Fruit fly (Drosophila melanogaster): ENCODE results near the gene Cyp308a1.

DNA sequence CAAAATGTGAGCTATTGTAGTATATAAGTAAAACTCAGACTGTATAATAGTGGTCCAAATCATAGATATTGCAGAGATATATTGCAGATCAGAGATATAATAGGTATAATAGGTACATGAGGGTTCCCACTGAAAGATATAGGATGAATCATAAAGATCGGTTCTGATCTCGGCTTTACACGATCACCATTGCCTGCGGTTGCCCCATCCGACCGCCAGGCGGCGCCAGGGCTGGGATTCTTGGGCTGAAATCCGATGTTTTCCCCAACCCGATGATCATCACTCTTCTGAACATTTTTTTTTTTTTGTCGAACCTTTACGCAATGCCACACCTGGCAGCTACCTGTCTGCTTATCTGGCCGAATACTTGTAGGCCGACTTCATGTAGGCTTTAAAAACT lies 5.8 kb upstream of the Cyp308a1 start:
- TF ChIP-seq usp (GFP tag; optimal IDR thresholded peaks at IDR 0.05): no peak
- no peak for TF ChIP-seq pan (optimal IDR thresholded peaks at IDR 0.05)
- TF ChIP-seq CG8478 (optimal IDR thresholded peaks at IDR 0.05): no peak
- TF ChIP-seq psq (optimal IDR thresholded peaks at IDR 0.05): no peak
- TF ChIP-seq EcR (GFP tag; optimal IDR thresholded peaks at IDR 0.05): no peak
